Fruit fly (Drosophila melanogaster) whole organism, embryonic: Measurements from ENCODE around the gene CG11700.

Experiments
- Atf3 ChIP-seq: fragments of 200-800 bp; sonication (Bioruptor generic); optimal IDR thresholded peaks from 3 replicates; lab custom pipeline; 2016; ENCODE audit warnings: missing biosample characterization, missing genetic modification characterization
- BtbVII ChIP-seq: fragments of 200-800 bp; sonication (Bioruptor generic); optimal IDR thresholded peaks from 3 replicates; lab custom pipeline; 2017; ENCODE audit warnings: missing biosample characterization, mild to moderate bottlenecking, missing genetic modification characterization
- CG10543 ChIP-seq: fragments of 200-800 bp; sonication (Bioruptor generic); optimal IDR thresholded peaks from 3 replicates; lab custom pipeline; 2017; ENCODE audit warnings: missing biosample characterization, mild to moderate bottlenecking, missing genetic modification characterization, moderate library complexity
- CG10654 ChIP-seq: fragments of 200-800 bp; sonication (Bioruptor generic); optimal IDR thresholded peaks from 2 replicates; lab custom pipeline; 2016; ENCODE audit warnings: missing biosample characterization, missing genetic modification characterization
- CG10959 ChIP-seq: fragments of 200-800 bp; sonication (Bioruptor generic); IDR thresholded peaks from 2 replicates; pipeline ENCODE4 v1.3.6; 2022; ENCODE audit warnings: missing biosample characterization, missing genetic modification characterization
- CG10979 ChIP-seq: fragments of 200-800 bp; sonication (Bioruptor generic); optimal IDR thresholded peaks from 2 replicates; lab custom pipeline; 2018; ENCODE audit warnings: missing biosample characterization, mild to moderate bottlenecking, missing genetic modification characterization, moderate library complexity
- CG11723 ChIP-seq: fragments of 200-800 bp; sonication (Bioruptor generic); optimal IDR thresholded peaks from 2 replicates; lab custom pipeline; 2017; ENCODE audit warnings: missing biosample characterization, mild to moderate bottlenecking, missing genetic modification characterization
- CG12071 ChIP-seq: fragments of 200-800 bp; sonication (Bioruptor generic); optimal IDR thresholded peaks from 3 replicates; lab custom pipeline; 2018; ENCODE audit warnings: missing biosample characterization, mild to moderate bottlenecking, missing genetic modification characterization
- CG12391 ChIP-seq: fragments of 200-800 bp; sonication (Bioruptor generic); optimal IDR thresholded peaks from 3 replicates; lab custom pipeline; 2018; ENCODE audit warnings: missing biosample characterization, mild to moderate bottlenecking, missing genetic modification characterization, moderate library complexity
- CG14710 ChIP-seq: fragments of 200-800 bp; sonication (Bioruptor generic); optimal IDR thresholded peaks from 3 replicates; lab custom pipeline; 2019; ENCODE audit warnings: missing biosample characterization, mild to moderate bottlenecking, missing genetic modification characterization, moderate library complexity
- CG14965 ChIP-seq: fragments of 200-800 bp; sonication (Bioruptor generic); optimal IDR thresholded peaks from 2 replicates; lab custom pipeline; 2016; ENCODE audit warnings: missing biosample characterization, missing genetic modification characterization, borderline replicate concordance
- CG30020 ChIP-seq: fragments of 200-800 bp; optimal IDR thresholded peaks from 2 replicates; lab custom pipeline; 2019; ENCODE audit warnings: missing biosample characterization, mild to moderate bottlenecking, missing genetic modification characterization, moderate library complexity
- CG31441 ChIP-seq: fragments of 200-800 bp; sonication (Bioruptor generic); IDR thresholded peaks from 2 replicates; pipeline ENCODE4 v1.3.6; 2022; ENCODE audit warnings: missing biosample characterization, missing genetic modification characterization
- CG6813 ChIP-seq: fragments of 200-800 bp; sonication (Bioruptor generic); optimal IDR thresholded peaks from 2 replicates; lab custom pipeline; 2017; ENCODE audit warnings: missing biosample characterization, missing genetic modification characterization, mild to moderate bottlenecking, moderate library complexity, missing genetic modification reagents
- CG9215 ChIP-seq: fragments of 200-800 bp; sonication (Bioruptor generic); IDR thresholded peaks from 2 replicates; pipeline ENCODE4 v1.3.6; 2022; ENCODE audit warnings: missing biosample characterization, missing genetic modification characterization
- CTCF ChIP-seq: fragments of 200-800 bp; sonication (Bioruptor generic); optimal IDR thresholded peaks from 2 replicates; lab custom pipeline; 2017; ENCODE audit warnings: missing biosample characterization, mild to moderate bottlenecking, missing genetic modification characterization, moderate library complexity
- Dbx ChIP-seq: fragments of 200-800 bp; sonication (Bioruptor generic); IDR thresholded peaks from 3 replicates; pipeline ENCODE4 v1.3.6; 2022; ENCODE audit warnings: missing biosample characterization, missing genetic modification characterization
- Eip74EF ChIP-seq, 2 experiments: fragments of 200-800 bp in 1 of 2; fragments of >200 bp in 1 of 2; sonication (Bioruptor generic) in 1 of 2; optimal IDR thresholded peaks; 2 replicates each; lab custom pipeline; 2017 to 2019; ENCODE audit warnings: missing biosample characterization in 2 of 2, missing genetic modification characterization in 2 of 2, mild to moderate bottlenecking in 1 of 2, moderate library complexity in 1 of 2
- Fer1 ChIP-seq: fragments of 200-800 bp; sonication (Bioruptor generic); optimal IDR thresholded peaks from 2 replicates; lab custom pipeline; 2017; ENCODE audit warnings: missing biosample characterization, mild to moderate bottlenecking, missing genetic modification characterization
- HLH3B ChIP-seq: fragments of 200-800 bp; sonication (Bioruptor generic); IDR thresholded peaks from 2 replicates; pipeline ENCODE4 v1.3.6; 2022; ENCODE audit warnings: missing biosample characterization, missing genetic modification characterization
- Lpt ChIP-seq: fragments of >200 bp; optimal IDR thresholded peaks from 2 replicates; lab custom pipeline; 2018; ENCODE audit warnings: missing biosample characterization, missing genetic modification characterization
- Max ChIP-seq: fragments of 200-800 bp; sonication (Bioruptor generic); optimal IDR thresholded peaks from 2 replicates; lab custom pipeline; 2016; ENCODE audit warnings: missing biosample characterization, mild to moderate bottlenecking, missing genetic modification characterization
- Med ChIP-seq: fragments of 200-800 bp; sonication (Bioruptor generic); peaks from one replicate; lab custom pipeline; 2016; ENCODE audit warnings: missing biosample characterization, missing genetic modification characterization, mild to moderate bottlenecking, inconsistent platforms, moderate library complexity
- Sox102F ChIP-seq: fragments of 200-800 bp; sonication (Bioruptor generic); optimal IDR thresholded peaks from 2 replicates; lab custom pipeline; 2018; ENCODE audit warnings: missing biosample characterization, mild to moderate bottlenecking, missing genetic modification characterization, moderate library complexity
- br ChIP-seq: fragments of >200 bp; optimal IDR thresholded peaks from 2 replicates; lab custom pipeline; 2017
- cas ChIP-seq: fragments of 200-800 bp; sonication (Bioruptor generic); IDR thresholded peaks from 2 replicates; pipeline ENCODE4 v1.3.6; 2022; ENCODE audit warnings: missing biosample characterization, missing genetic modification characterization
- cg ChIP-seq: fragments of 200-800 bp; sonication (Bioruptor generic); optimal IDR thresholded peaks from 3 replicates; lab custom pipeline; 2019; ENCODE audit warnings: missing biosample characterization, mild to moderate bottlenecking, missing genetic modification characterization, moderate library complexity
- ci ChIP-seq: fragments of 200-800 bp; sonication (Bioruptor generic); IDR thresholded peaks from 3 replicates; pipeline ENCODE4 v1.3.6; 2022; ENCODE audit warnings: missing biosample characterization, missing genetic modification characterization
- crol ChIP-seq: fragments of 200-800 bp; sonication (Bioruptor generic); IDR thresholded peaks from 2 replicates; pipeline ENCODE4 v1.3.6; 2022; ENCODE audit warnings: missing biosample characterization, missing genetic modification characterization
- dimm ChIP-seq: fragments of 200-800 bp; sonication (Bioruptor generic); IDR thresholded peaks from 2 replicates; pipeline ENCODE4 v1.3.6; 2022; ENCODE audit warnings: missing biosample characterization, missing genetic modification characterization
- emc ChIP-seq: fragments of 200-800 bp; sonication (Bioruptor generic); optimal IDR thresholded peaks from 2 replicates; lab custom pipeline; 2016; ENCODE audit warnings: missing biosample characterization, missing genetic modification characterization
- exex ChIP-seq: fragments of 200-800 bp; sonication (Bioruptor generic); optimal IDR thresholded peaks from 4 replicates; lab custom pipeline; 2018; ENCODE audit warnings: missing biosample characterization, mild to moderate bottlenecking, missing genetic modification characterization, moderate library complexity
- fd3F ChIP-seq: fragments of 200-800 bp; sonication (Bioruptor generic); optimal IDR thresholded peaks from 2 replicates; lab custom pipeline; 2018; ENCODE audit warnings: missing biosample characterization, mild to moderate bottlenecking, missing genetic modification characterization, moderate library complexity
- hb ChIP-seq: fragments of 200-800 bp; sonication (Bioruptor generic); IDR thresholded peaks from 3 replicates; pipeline ENCODE4 v1.3.6; 2022; ENCODE audit warnings: missing biosample characterization, missing genetic modification characterization; ENCODE audit not compliant: partially characterized antibody
- jigr1 ChIP-seq: fragments of 200-800 bp; sonication (Bioruptor generic); IDR thresholded peaks from 3 replicates; pipeline ENCODE4 v1.3.6; 2022; ENCODE audit warnings: missing biosample characterization, missing genetic modification characterization
- kay ChIP-seq: fragments of 200-800 bp; sonication (Bioruptor generic); optimal IDR thresholded peaks from 2 replicates; lab custom pipeline; 2016; ENCODE audit warnings: missing biosample characterization, missing genetic modification characterization
- ken ChIP-seq: fragments of 200-800 bp; sonication (Bioruptor generic); IDR thresholded peaks from 3 replicates; pipeline ENCODE4 v1.3.6; 2022; ENCODE audit warnings: missing biosample characterization, missing genetic modification characterization
- lov ChIP-seq, 2 experiments: fragments of 200-800 bp in 1 of 2; fragments of >200 bp in 1 of 2; sonication (Bioruptor generic) in 1 of 2; IDR thresholded peaks in 1 of 2; optimal IDR thresholded peaks in 1 of 2; 2 replicates in 1 of 2; 3 replicates in 1 of 2; pipeline versions ENCODE4 v1.3.6 to Lab custom; 2017 to 2022; ENCODE audit warnings: missing biosample characterization in 1 of 2, missing genetic modification characterization in 1 of 2
- nerfin-1 ChIP-seq: fragments of 200-800 bp; sonication (Bioruptor generic); optimal IDR thresholded peaks from 3 replicates; lab custom pipeline; 2019; ENCODE audit warnings: missing biosample characterization, mild to moderate bottlenecking, missing genetic modification characterization, moderate library complexity
- nom ChIP-seq: fragments of 200-800 bp; sonication (Bioruptor generic); optimal IDR thresholded peaks from 2 replicates; lab custom pipeline; 2017; ENCODE audit warnings: missing biosample characterization, missing genetic modification characterization, mild to moderate bottlenecking, moderate library complexity, missing genetic modification reagents
- onecut ChIP-seq: fragments of 200-800 bp; sonication (Bioruptor generic); IDR thresholded peaks from 2 replicates; pipeline ENCODE4 v1.3.6; 2022; ENCODE audit warnings: missing biosample characterization, missing genetic modification characterization
- pzg ChIP-seq: fragments of 200-800 bp; sonication (Bioruptor generic); optimal IDR thresholded peaks from 3 replicates; lab custom pipeline; 2018; ENCODE audit warnings: missing biosample characterization, mild to moderate bottlenecking, missing genetic modification characterization, moderate library complexity
- repo ChIP-seq: fragments of 200-800 bp; sonication (Bioruptor generic); optimal IDR thresholded peaks from 2 replicates; lab custom pipeline; 2016; ENCODE audit warnings: missing biosample characterization, missing genetic modification characterization
- sens ChIP-seq: fragments of 200-800 bp; sonication (Bioruptor generic); peaks from one replicate; lab custom pipeline; 2016; ENCODE audit warnings: missing biosample characterization, missing genetic modification characterization
- slp2 ChIP-seq: fragments of 200-800 bp; sonication (Bioruptor generic); optimal IDR thresholded peaks from 2 replicates; lab custom pipeline; 2016; ENCODE audit warnings: missing biosample characterization, missing genetic modification characterization
- sqz ChIP-seq: fragments of 200-800 bp; sonication (Bioruptor generic); optimal IDR thresholded peaks from 3 replicates; lab custom pipeline; 2018; ENCODE audit warnings: missing biosample characterization, mild to moderate bottlenecking, missing genetic modification characterization
- sr ChIP-seq: fragments of 200-800 bp; sonication (Bioruptor generic); IDR thresholded peaks from 3 replicates; pipeline ENCODE4 v1.3.6; 2022; ENCODE audit warnings: missing biosample characterization, missing genetic modification characterization
- toy ChIP-seq: fragments of 200-800 bp; sonication (Bioruptor generic); IDR thresholded peaks from 2 replicates; pipeline ENCODE4 v1.3.6; 2022; ENCODE audit warnings: missing biosample characterization, missing genetic modification characterization
- vfl ChIP-seq: fragments of 200-800 bp; sonication (Bioruptor generic); optimal IDR thresholded peaks from 2 replicates; lab custom pipeline; 2016; ENCODE audit warnings: missing biosample characterization, missing genetic modification characterization
- z ChIP-seq: fragments of 200-800 bp; sonication (Bioruptor generic); IDR thresholded peaks from 3 replicates; pipeline ENCODE4 v1.3.6; 2022; ENCODE audit warnings: missing biosample characterization, missing genetic modification characterization

The CG11700 gene

dm6 chrX:6254617-6255349 is 28.6 kb downstream of the CG11700 start (continued):
- TF ChIP-seq z (GFP tag; lab: Robert Waterston, UW) (no peak), br (no peak), cas (GFP tag; lab: Robert Waterston, UW) (no peak), Lpt (GFP tag; lab: Kevin White, UChicago) (no peak), nerfin-1 (tag; lab: Kevin White, UChicago) (peak; percentile 19), cg (peak; percentile 77), crol (peak; percentile 67), CG14710 (no peak), ci (GFP tag; lab: Robert Waterston, UW) (peak; percentile 25; the same call in 1 of the 3 replicates), Sox102F (GFP tag; lab: Kevin White, UChicago) (no peak), dimm (GFP tag; lab: Robert Waterston, UW) (no peak)
- TF ChIP-seq, all 482 proteins: peak for 10

dm6 chrX:6253701-6254100 is 29.7 kb downstream of the CG11700 start:
- TF ChIP-seq sens (GFP tag; lab: Kevin White, UChicago) (peak; percentile 83), CTCF (GFP tag; lab: Kevin White, UChicago) (peak; percentile 90), BtbVII (no peak), CG14965 (GFP tag; lab: Kevin White, UChicago) (peak; percentile 91), emc (GFP tag; lab: Kevin White, UChicago) (no peak), vfl (GFP tag; lab: Kevin White, UChicago) (no peak), onecut (GFP tag; lab: Robert Waterston, UW) (peak; percentile 29), Eip74EF (GFP tag; optimal IDR thresholded peaks at IDR 0.05; lab: Kevin White, UChicago) (no peak), CG12071 (GFP tag; lab: Kevin White, UChicago) (peak; percentile 16), exex (tag; lab: Kevin White, UChicago) (no peak), pzg (GFP tag; lab: Kevin White, UChicago) (no peak), Dbx (no peak), Med (GFP tag; lab: Kevin White, UChicago) (peak; percentile 81), CG6813 (GFP tag; lab: Kevin White, UChicago) (peak; percentile 8), jigr1 (GFP tag; lab: Robert Waterston, UW) (no peak), CG10959 (no peak), sqz (no peak), CG10543 (GFP tag; lab: Kevin White, UChicago) (peak; percentile 16), fd3F (GFP tag; lab: Kevin White, UChicago) (peak; percentile 16), Max (no peak), CG30020 (tag; lab: Kevin White, UChicago) (no peak), kay (GFP tag; lab: Kevin White, UChicago) (no peak), HLH3B (GFP tag; lab: Robert Waterston, UW) (no peak), CG10979 (tag; lab: Kevin White, UChicago) (peak; percentile 79), ken (no peak), CG11723 (GFP tag; lab: Kevin White, UChicago) (no peak), toy (GFP tag; lab: Robert Waterston, UW) (no peak), CG10654 (GFP tag; lab: Kevin White, UChicago) (no peak), CG9215 (no peak), CG12391 (tag; lab: Kevin White, UChicago) (no peak), lov (optimal IDR thresholded peaks at IDR 0.05; lab: Kevin White, UChicago) (no peak), lov (GFP tag; IDR thresholded peaks at IDR 0.05; lab: Robert Waterston, UW) (no peak), slp2 (GFP tag; lab: Kevin White, UChicago) (no peak), sr (no peak), nom (GFP tag; lab: Kevin White, UChicago) (no peak), hb (GFP tag; lab: Robert Waterston, UW) (no peak), Fer1 (GFP tag; lab: Kevin White, UChicago) (peak; percentile 0), Atf3 (GFP tag; lab: Kevin White, UChicago) (no peak), repo (GFP tag; lab: Kevin White, UChicago) (no peak), CG31441 (GFP tag; lab: Robert Waterston, UW) (no peak)
